Worm (Caenorhabditis elegans): ENCODE measurements around the gene fbxc-28.

- no peak for TF ChIP-seq tab-1 (GFP tag; IDR thresholded peaks at IDR 0.05)
- TF ChIP-seq flt-1 (GFP tag; IDR thresholded peaks at IDR 0.05) = no peak
- no peak for TF ChIP-seq ref-1 (GFP tag; conservative IDR thresholded peaks at IDR 0.05)
- no peak for TF ChIP-seq ztf-23 (GFP tag; IDR thresholded peaks at IDR 0.05)
- no peak for TF ChIP-seq klf-2 (GFP tag; conservative IDR thresholded peaks at IDR 0.05)
- TF ChIP-seq cog-1 (tag; optimal IDR thresholded peaks at IDR 0.05) = no peak
- TF ChIP-seq ztf-29 (GFP tag; IDR thresholded peaks at IDR 0.05) = no peak
- TF ChIP-seq T22C8.4 (GFP tag; IDR thresholded peaks at IDR 0.05) = no peak
- TF ChIP-seq med-1 (GFP tag; optimal IDR thresholded peaks at IDR 0.05; ENCODE audit: insufficient read depth) = no peak
These were observed 11.9 kb upstream of the fbxc-28 start, which contains the start of gene fbxc-31 for ce11 chrII:911680-912079.

Data from whole organism, midembryonic.